Fruit fly (Drosophila melanogaster) whole organism, embryonic: Measurements from ENCODE around the gene Hr78.

Experiments used
- B-H1 ChIP-seq: fragments of 200-800 bp; sonication (Bioruptor generic); IDR thresholded peaks from 3 replicates; pipeline ENCODE4 v1.3.6; 2022; ENCODE audit warnings: missing biosample characterization, missing genetic modification characterization
- C15 ChIP-seq: fragments of 200-800 bp; sonication (Bioruptor generic); IDR thresholded peaks from 3 replicates; pipeline ENCODE4 v1.3.6; 2022; ENCODE audit warnings: missing biosample characterization, missing genetic modification characterization
- CG11456 ChIP-seq: fragments of 200-800 bp; sonication (Bioruptor generic); IDR thresholded peaks from 3 replicates; pipeline ENCODE4 v1.3.6; 2022; ENCODE audit warnings: missing biosample characterization, missing genetic modification characterization
- CG12299 ChIP-seq: fragments of 200-800 bp; sonication (Bioruptor generic); optimal IDR thresholded peaks from 2 replicates; lab custom pipeline; 2018; ENCODE audit warnings: missing biosample characterization, mild to moderate bottlenecking, missing genetic modification characterization
- CG17361 ChIP-seq: fragments of 200-800 bp; sonication (Bioruptor generic); IDR thresholded peaks from 3 replicates; pipeline ENCODE4 v1.3.6; 2022; ENCODE audit warnings: missing biosample characterization, missing genetic modification characterization
- CG17385 ChIP-seq: fragments of 200-800 bp; sonication (Bioruptor generic); optimal IDR thresholded peaks from 3 replicates; lab custom pipeline; 2018; ENCODE audit warnings: missing biosample characterization, mild to moderate bottlenecking, missing genetic modification characterization
- CG17568 ChIP-seq: fragments of 200-800 bp; sonication (Bioruptor generic); optimal IDR thresholded peaks from 2 replicates; lab custom pipeline; 2018; ENCODE audit warnings: missing biosample characterization, mild to moderate bottlenecking, missing genetic modification characterization, moderate library complexity
- CG18476 ChIP-seq: fragments of 200-800 bp; sonication (Bioruptor generic); optimal IDR thresholded peaks from 2 replicates; lab custom pipeline; 2016; ENCODE audit warnings: missing biosample characterization, mild to moderate bottlenecking, missing genetic modification characterization
- CG30020 ChIP-seq: fragments of 200-800 bp; optimal IDR thresholded peaks from 2 replicates; lab custom pipeline; 2019; ENCODE audit warnings: missing biosample characterization, mild to moderate bottlenecking, missing genetic modification characterization, moderate library complexity
- CG30431 ChIP-seq: fragments of 200-800 bp; sonication (Bioruptor generic); optimal IDR thresholded peaks from 2 replicates; lab custom pipeline; 2017; ENCODE audit warnings: missing biosample characterization, missing genetic modification characterization
- CG32772 ChIP-seq: fragments of 200-800 bp; sonication (Bioruptor generic); IDR thresholded peaks from 2 replicates; pipeline ENCODE4 v1.3.6; 2022; ENCODE audit warnings: missing biosample characterization, missing genetic modification characterization
- CG3838 ChIP-seq: fragments of 200-800 bp; sonication (Bioruptor generic); optimal IDR thresholded peaks from 3 replicates; lab custom pipeline; 2016; ENCODE audit warnings: missing biosample characterization, missing genetic modification characterization
- CG3847 ChIP-seq: fragments of 200-800 bp; sonication (Bioruptor generic); IDR thresholded peaks from 2 replicates; pipeline ENCODE4 v1.3.6; 2022; ENCODE audit warnings: missing biosample characterization, missing genetic modification characterization
- CG5245 ChIP-seq: fragments of 200-800 bp; sonication (Bioruptor generic); optimal IDR thresholded peaks from 3 replicates; lab custom pipeline; 2016; ENCODE audit warnings: missing biosample characterization, missing genetic modification characterization
- CG7963 ChIP-seq: fragments of 200-800 bp; sonication (Bioruptor generic); IDR thresholded peaks from 3 replicates; pipeline ENCODE4 v1.3.6; 2022; ENCODE audit warnings: missing biosample characterization, missing genetic modification characterization; ENCODE audit not compliant: partially characterized antibody
- CG8359 ChIP-seq: fragments of 200-800 bp; sonication (Bioruptor generic); optimal IDR thresholded peaks from 2 replicates; lab custom pipeline; 2017; ENCODE audit warnings: missing biosample characterization, mild to moderate bottlenecking, missing genetic modification characterization, borderline replicate concordance
- CG9215 ChIP-seq: fragments of 200-800 bp; sonication (Bioruptor generic); IDR thresholded peaks from 2 replicates; pipeline ENCODE4 v1.3.6; 2022; ENCODE audit warnings: missing biosample characterization, missing genetic modification characterization
- CrebB ChIP-seq: fragments of 200-800 bp; sonication (Bioruptor generic); optimal IDR thresholded peaks from 3 replicates; lab custom pipeline; 2018; ENCODE audit warnings: missing biosample characterization, mild to moderate bottlenecking, missing genetic modification characterization
- Deaf1 ChIP-seq: fragments of 200-800 bp; optimal IDR thresholded peaks from 3 replicates; lab custom pipeline; 2019; ENCODE audit warnings: missing biosample characterization, mild to moderate bottlenecking, missing genetic modification characterization, moderate library complexity
- Fer1 ChIP-seq: fragments of 200-800 bp; sonication (Bioruptor generic); optimal IDR thresholded peaks from 2 replicates; lab custom pipeline; 2017; ENCODE audit warnings: missing biosample characterization, mild to moderate bottlenecking, missing genetic modification characterization
- Hand ChIP-seq: fragments of 200-800 bp; sonication (Bioruptor generic); optimal IDR thresholded peaks from 2 replicates; lab custom pipeline; 2017; ENCODE audit warnings: mild to moderate bottlenecking, missing biosample characterization, missing genetic modification reagents, missing genetic modification characterization
- Nf-YA ChIP-seq: fragments of 200-800 bp; sonication (Bioruptor generic); IDR thresholded peaks from 2 replicates; pipeline ENCODE4 v1.3.6; 2022; ENCODE audit warnings: missing biosample characterization, missing genetic modification characterization
- Poxn ChIP-seq: fragments of 200-800 bp; sonication (Bioruptor generic); IDR thresholded peaks from 2 replicates; pipeline ENCODE4 v1.3.6; 2022; ENCODE audit warnings: missing biosample characterization, missing genetic modification characterization
- Trl ChIP-seq, 3 experiments: fragments of >200 bp in 2 of 3; fragments of 200-800 bp in 1 of 3; sonication (Bioruptor generic) in 1 of 3; optimal IDR thresholded peaks; 2 replicates in 1 of 3; 3 replicates in 2 of 3; lab custom pipeline; 2016 to 2017; ENCODE audit warnings: missing biosample characterization in 1 of 3, missing genetic modification characterization in 1 of 3
- Xrp1 ChIP-seq: fragments of 200-800 bp; sonication (Bioruptor generic); IDR thresholded peaks from 2 replicates; pipeline ENCODE4 v1.3.6; 2022; ENCODE audit warnings: missing biosample characterization, missing genetic modification characterization
- cas ChIP-seq: fragments of 200-800 bp; sonication (Bioruptor generic); IDR thresholded peaks from 2 replicates; pipeline ENCODE4 v1.3.6; 2022; ENCODE audit warnings: missing biosample characterization, missing genetic modification characterization
- cato ChIP-seq: fragments of 200-800 bp; sonication (Bioruptor generic); optimal IDR thresholded peaks from 2 replicates; lab custom pipeline; 2016; ENCODE audit warnings: missing biosample characterization, missing genetic modification characterization, borderline replicate concordance
- chm ChIP-seq: fragments of 200-800 bp; sonication (Bioruptor generic); IDR thresholded peaks from 2 replicates; pipeline ENCODE4 v1.3.6; 2022; ENCODE audit warnings: missing biosample characterization, missing genetic modification characterization
- dan ChIP-seq: fragments of 200-800 bp; sonication (Bioruptor generic); IDR thresholded peaks from 2 replicates; pipeline ENCODE4 v1.3.6; 2022; ENCODE audit warnings: missing biosample characterization, missing genetic modification characterization
- danr ChIP-seq: fragments of 200-800 bp; sonication (Bioruptor generic); IDR thresholded peaks from 2 replicates; pipeline ENCODE4 v1.3.6; 2022; ENCODE audit warnings: missing biosample characterization, missing genetic modification characterization
- fd102C ChIP-seq: fragments of 200-800 bp; sonication (Bioruptor generic); optimal IDR thresholded peaks from 2 replicates; lab custom pipeline; 2018; ENCODE audit warnings: missing biosample characterization, mild to moderate bottlenecking, missing genetic modification characterization, moderate library complexity
- gcm2 ChIP-seq: fragments of 200-800 bp; sonication (Bioruptor generic); optimal IDR thresholded peaks from 2 replicates; lab custom pipeline; 2016; ENCODE audit warnings: missing biosample characterization, missing genetic modification characterization
- hb ChIP-seq: fragments of 200-800 bp; sonication (Bioruptor generic); IDR thresholded peaks from 3 replicates; pipeline ENCODE4 v1.3.6; 2022; ENCODE audit warnings: missing biosample characterization, missing genetic modification characterization; ENCODE audit not compliant: partially characterized antibody
- hkb ChIP-seq, 2 experiments: fragments of 200-800 bp in 1 of 2; fragments of >200 bp in 1 of 2; sonication (Bioruptor generic) in 1 of 2; IDR thresholded peaks in 1 of 2; optimal IDR thresholded peaks in 1 of 2; 2 replicates each; pipeline versions ENCODE4 v1.3.6 to Lab custom; 2017 to 2022; ENCODE audit warnings: missing biosample characterization in 1 of 2, missing genetic modification characterization in 1 of 2
- kay ChIP-seq: fragments of 200-800 bp; sonication (Bioruptor generic); optimal IDR thresholded peaks from 2 replicates; lab custom pipeline; 2016; ENCODE audit warnings: missing biosample characterization, missing genetic modification characterization
- ken ChIP-seq: fragments of 200-800 bp; sonication (Bioruptor generic); IDR thresholded peaks from 3 replicates; pipeline ENCODE4 v1.3.6; 2022; ENCODE audit warnings: missing biosample characterization, missing genetic modification characterization
- lilli ChIP-seq: fragments of 200-800 bp; sonication (Bioruptor generic); optimal IDR thresholded peaks from 3 replicates; lab custom pipeline; 2016; ENCODE audit warnings: missing biosample characterization, missing genetic modification characterization
- rib ChIP-seq: fragments of 200-800 bp; sonication (Bioruptor generic); IDR thresholded peaks from 2 replicates; pipeline ENCODE4 v1.3.6; 2022; ENCODE audit warnings: missing biosample characterization, missing genetic modification characterization
- salm ChIP-seq: fragments of 200-800 bp; sonication (Bioruptor generic); optimal IDR thresholded peaks from 2 replicates; lab custom pipeline; 2018; ENCODE audit warnings: missing biosample characterization, mild to moderate bottlenecking, missing genetic modification characterization
- shn ChIP-seq: fragments of 200-800 bp; sonication (Bioruptor generic); optimal IDR thresholded peaks from 3 replicates; lab custom pipeline; 2016; ENCODE audit warnings: missing biosample characterization, missing genetic modification characterization
- sim ChIP-seq: fragments of 200-800 bp; sonication (Bioruptor generic); IDR thresholded peaks from 2 replicates; pipeline ENCODE4 v1.3.6; 2022; ENCODE audit warnings: missing biosample characterization, missing genetic modification characterization
- slbo ChIP-seq: fragments of 200-800 bp; sonication (Bioruptor generic); IDR thresholded peaks from 2 replicates; pipeline ENCODE4 v1.3.6; 2022; ENCODE audit warnings: missing biosample characterization, missing genetic modification characterization
- sob ChIP-seq: fragments of 200-800 bp; sonication (Bioruptor generic); IDR thresholded peaks from 2 replicates; pipeline ENCODE4 v1.3.6; 2022; ENCODE audit warnings: missing biosample characterization, missing genetic modification characterization
- toy ChIP-seq: fragments of 200-800 bp; sonication (Bioruptor generic); IDR thresholded peaks from 2 replicates; pipeline ENCODE4 v1.3.6; 2022; ENCODE audit warnings: missing biosample characterization, missing genetic modification characterization
- vfl ChIP-seq: fragments of 200-800 bp; sonication (Bioruptor generic); optimal IDR thresholded peaks from 2 replicates; lab custom pipeline; 2016; ENCODE audit warnings: missing biosample characterization, missing genetic modification characterization
- vnd ChIP-seq: fragments of 200-800 bp; sonication (Bioruptor generic); IDR thresholded peaks from 3 replicates; pipeline ENCODE4 v1.3.6; 2022; ENCODE audit warnings: missing biosample characterization, missing genetic modification characterization; ENCODE audit not compliant: partially characterized antibody
- wek ChIP-seq: fragments of 200-800 bp; sonication (Bioruptor generic); optimal IDR thresholded peaks from 3 replicates; lab custom pipeline; 2018; ENCODE audit warnings: missing biosample characterization, mild to moderate bottlenecking, missing genetic modification characterization, moderate library complexity
- z ChIP-seq: fragments of 200-800 bp; sonication (Bioruptor generic); IDR thresholded peaks from 3 replicates; pipeline ENCODE4 v1.3.6; 2022; ENCODE audit warnings: missing biosample characterization, missing genetic modification characterization
- zen ChIP-seq: fragments of 200-800 bp; sonication (Bioruptor generic); optimal IDR thresholded peaks from 3 replicates; lab custom pipeline; 2018; ENCODE audit warnings: missing biosample characterization, mild to moderate bottlenecking, missing genetic modification characterization, moderate library complexity
- zfh2 ChIP-seq: fragments of 200-800 bp; sonication (Bioruptor generic); optimal IDR thresholded peaks from 2 replicates; lab custom pipeline; 2016; ENCODE audit warnings: missing biosample characterization, missing genetic modification characterization

The Hr78 gene

DNA sequence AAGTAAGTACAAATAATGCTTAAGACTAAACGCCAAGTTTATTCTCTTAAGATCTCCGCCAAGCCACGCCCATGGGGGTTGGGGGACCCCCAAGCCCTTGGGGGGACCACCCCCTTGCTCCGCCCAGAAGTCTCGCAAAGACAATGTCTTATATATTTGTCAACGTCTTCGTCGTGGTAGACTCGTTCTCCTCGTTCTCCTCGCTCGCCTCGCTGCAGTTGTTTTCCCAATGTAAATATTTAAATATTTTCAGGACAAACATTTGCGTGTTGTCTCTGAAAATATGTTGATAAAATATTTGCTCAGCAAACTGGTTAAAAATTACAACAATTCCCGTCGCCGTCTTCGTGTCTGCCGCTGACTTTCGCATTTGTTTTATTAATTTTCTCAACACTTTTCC is 33.1 kb downstream of the Hr78 start (continued):
- TF ChIP-seq CG7963, result no peak
- TF ChIP-seq dan (GFP tag; lab: Robert Waterston, UW), result no peak
- peak; percentile 79 for TF ChIP-seq CG17568 (GFP tag; lab: Kevin White, UChicago)
- TF ChIP-seq hkb (optimal IDR thresholded peaks at IDR 0.05; lab: Kevin White, UChicago), result no peak
- peak; percentile 54 for TF ChIP-seq hkb (GFP tag; IDR thresholded peaks at IDR 0.05; lab: Robert Waterston, UW)
- TF ChIP-seq toy (GFP tag; lab: Robert Waterston, UW), result no peak
- TF ChIP-seq shn, result peak; percentile 27
- peak; percentile 15; the same call in 1 of the 3 replicates for TF ChIP-seq B-H1
- TF ChIP-seq zfh2, result no peak
- TF ChIP-seq Nf-YA (GFP tag; lab: Robert Waterston, UW), result 0 out of 2 replicates have a peak, but pooled peaks have one; percentile 19
- TF ChIP-seq vfl, result no peak
- peak; percentile 31 for TF ChIP-seq kay (GFP tag; lab: Kevin White, UChicago)
- peak; percentile 51 for TF ChIP-seq CrebB (tag; lab: Kevin White, UChicago)
- peak; percentile 95 for TF ChIP-seq zen (tag; lab: Kevin White, UChicago)
- TF ChIP-seq CG5245, result peak; percentile 9
- TF ChIP-seq CG17361, result peak; percentile 87
- 0 out of 2 replicates have a peak, but pooled peaks have one; percentile 31 for TF ChIP-seq sob (GFP tag; lab: Robert Waterston, UW)
- no peak for TF ChIP-seq Deaf1 (tag; lab: Kevin White, UChicago)
- peak; percentile 57 for TF ChIP-seq CG3838 (GFP tag; lab: Kevin White, UChicago)
- TF ChIP-seq danr (GFP tag; lab: Robert Waterston, UW), result 0 out of 2 replicates have a peak, but pooled peaks have one; percentile 17
- TF ChIP-seq vnd, result no peak
- TF ChIP-seq wek (GFP tag; lab: Kevin White, UChicago), result peak; percentile 57
- TF ChIP-seq fd102C (GFP tag; lab: Kevin White, UChicago), result peak; percentile 100
- no peak for TF ChIP-seq slbo
- TF ChIP-seq gcm2 (GFP tag; lab: Kevin White, UChicago), result no peak
- peak; percentile 88 for TF ChIP-seq Xrp1 (GFP tag; lab: Robert Waterston, UW)
- no peak for TF ChIP-seq CG30020 (tag; lab: Kevin White, UChicago)
- TF ChIP-seq CG8359, result peak; percentile 89
- TF ChIP-seq CG3847 (GFP tag; lab: Robert Waterston, UW), result no peak
- peak; percentile 36; the same call in 1 of the 3 replicates for TF ChIP-seq ken (GFP tag; lab: Robert Waterston, UW)
- peak; percentile 75 for TF ChIP-seq salm (tag; lab: Kevin White, UChicago)
- 0 out of 3 replicates have a peak, but pooled peaks have one; percentile 35 for TF ChIP-seq z (GFP tag; lab: Robert Waterston, UW)
- TF ChIP-seq Poxn (GFP tag; lab: Robert Waterston, UW), result no peak
- peak; percentile 22 for TF ChIP-seq CG17385 (GFP tag; lab: Kevin White, UChicago)
- peak; percentile 9 for TF ChIP-seq CG12299 (tag; lab: Kevin White, UChicago)
- TF ChIP-seq Hand (GFP tag; lab: Kevin White, UChicago), result no peak
- peak; percentile 0 for TF ChIP-seq lilli
- TF ChIP-seq CG30431 (GFP tag; lab: Kevin White, UChicago), result peak; percentile 68
- TF ChIP-seq Fer1 (GFP tag; lab: Kevin White, UChicago), result no peak
- peak; percentile 85 for TF ChIP-seq sim (GFP tag; lab: Robert Waterston, UW)
- no peak for TF ChIP-seq Trl (optimal IDR thresholded peaks at IDR 0.05; lab: Kevin White, UChicago)
- peak; percentile 63 for TF ChIP-seq Trl (GFP tag; optimal IDR thresholded peaks at IDR 0.05; lab: Kevin White, UChicago)
- TF ChIP-seq chm, result peak; percentile 63; the same call in 1 of the 2 replicates
- TF ChIP-seq rib (GFP tag; lab: Robert Waterston, UW), result no peak
- peak; percentile 59 for TF ChIP-seq CG18476 (GFP tag; lab: Kevin White, UChicago)
- no peak for TF ChIP-seq cas (GFP tag; lab: Robert Waterston, UW)
- 0 out of 3 replicates have a peak, but pooled peaks have one; percentile 44 for TF ChIP-seq CG11456
- no peak for TF ChIP-seq C15 (GFP tag; lab: Robert Waterston, UW)
- TF ChIP-seq cato (GFP tag; lab: Kevin White, UChicago), result no peak
- 0 out of 2 replicates have a peak, but pooled peaks have one; percentile 42 for TF ChIP-seq CG32772 (GFP tag; lab: Robert Waterston, UW)
- no peak for TF ChIP-seq CG9215 (GFP tag; lab: Robert Waterston, UW)
- no peak for TF ChIP-seq hb
